Fruit fly (Drosophila melanogaster): Measurements from ENCODE around the gene out.

Gene out

DNA sequence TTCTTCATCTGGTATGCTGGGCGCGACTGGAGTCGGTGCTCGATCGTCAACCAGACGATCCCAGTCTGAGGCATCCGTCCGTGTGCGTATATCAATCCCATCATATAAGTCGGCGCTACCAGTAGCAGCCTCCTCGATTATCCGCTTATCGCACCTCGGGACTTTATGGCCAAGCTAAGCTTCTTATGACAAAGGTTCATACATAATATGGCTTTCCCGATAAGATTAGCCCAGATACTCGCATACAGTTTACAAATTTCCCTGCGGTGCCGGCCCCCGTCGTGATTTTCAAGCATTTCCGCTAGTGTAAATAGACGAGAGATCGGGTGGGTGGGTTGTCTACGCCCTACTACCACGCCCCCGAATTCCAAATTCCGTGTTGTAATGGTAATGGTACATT is 41.7 kb downstream of the out start, which contains the start of gene CG8028:
CG8028 (minus strand) TSS at position 101 of the 400 bp plus-strand sequence.
- TF ChIP-seq CG7368 (GFP tag; optimal IDR thresholded peaks at IDR 0.05) = no peak
- no peak for TF ChIP-seq CG11762 (GFP tag; optimal IDR thresholded peaks at IDR 0.05; ENCODE audit: insufficient read depth)
- no peak for TF ChIP-seq OdsH (GFP tag; optimal IDR thresholded peaks at IDR 0.05)

DNA sequence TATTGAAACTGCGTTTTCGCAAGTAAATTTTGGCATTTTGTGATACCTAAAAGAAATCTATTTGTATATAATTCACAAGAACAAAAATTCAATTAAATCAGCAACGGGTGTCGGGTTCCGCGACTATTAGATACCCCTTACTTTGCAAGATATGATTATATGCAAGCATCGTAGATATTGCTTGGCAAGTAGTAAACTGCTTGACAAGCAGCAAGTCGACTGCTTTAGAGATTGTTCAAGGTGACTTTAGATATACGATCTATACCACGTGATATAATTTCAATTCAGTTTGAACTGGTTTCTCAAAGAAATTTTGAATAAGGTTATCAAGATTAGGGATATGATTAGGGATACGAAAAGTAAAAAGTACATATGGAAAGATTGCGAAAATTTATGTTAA is 43.5 kb downstream of the out start:
- TF ChIP-seq spab (GFP tag; optimal IDR thresholded peaks at IDR 0.05) (no peak), Ets21C (GFP tag; optimal IDR thresholded peaks at IDR 0.05) (no peak), CG4318 (GFP tag; optimal IDR thresholded peaks at IDR 0.05) (no peak), CG16779 (tag; optimal IDR thresholded peaks at IDR 0.05) (no peak), cyc (GFP tag; optimal IDR thresholded peaks at IDR 0.05) (no peak), CG11762 (GFP tag; optimal IDR thresholded peaks at IDR 0.05; ENCODE audit: insufficient read depth) (no peak), Hr4 (GFP tag; optimal IDR thresholded peaks at IDR 0.05) (no peak), Eip93F (GFP tag; optimal IDR thresholded peaks at IDR 0.05) (no peak), Lpt (GFP tag; optimal IDR thresholded peaks at IDR 0.05) (no peak), Eip75B (GFP tag; optimal IDR thresholded peaks at IDR 0.05) (no peak), CG6808 (GFP tag; optimal IDR thresholded peaks at IDR 0.05) (no peak), Eip78C (GFP tag) (no peak), CG10631 (GFP tag; optimal IDR thresholded peaks at IDR 0.05) (no peak)

DNA sequence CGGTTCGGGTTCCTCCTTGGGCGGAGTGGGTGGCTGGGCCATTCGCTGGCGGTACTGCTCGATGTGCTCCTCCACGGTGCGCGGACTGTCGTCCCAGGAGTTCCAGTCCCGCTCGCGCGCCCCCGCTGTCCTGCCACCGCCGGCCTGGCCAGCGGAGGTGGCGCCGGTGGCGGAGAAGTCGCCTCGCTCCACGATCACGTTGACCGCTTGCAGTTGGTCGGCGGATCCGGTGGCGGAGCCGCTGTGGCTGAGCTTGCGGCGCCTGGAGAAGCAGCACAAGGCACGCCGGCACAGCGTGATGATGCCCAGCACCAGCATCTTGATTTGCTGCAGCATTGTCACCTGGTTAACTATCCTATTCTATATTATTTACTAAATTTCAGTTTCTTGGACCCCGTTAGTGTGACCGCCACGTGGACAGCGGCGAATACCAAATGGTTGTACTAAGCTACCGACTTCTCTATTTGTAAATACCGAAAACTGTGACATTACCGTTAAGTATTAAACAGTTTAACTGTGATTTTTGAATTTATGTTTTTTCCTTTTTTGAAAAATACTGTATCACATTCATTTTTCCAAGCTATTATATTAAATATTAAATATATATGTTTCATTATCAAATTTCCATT is 45.3 kb downstream of the out start, which contains the start of the genes CG32537 and CG32536:
CG32537 (minus strand) TSS at position 51 of the 629 bp plus-strand sequence.
CG32536 (minus strand) TSS at position 410 of the 629 bp plus-strand sequence.
- TF ChIP-seq CG31627 (GFP tag; optimal IDR thresholded peaks at IDR 0.05) (no peak), Eip78C (GFP tag) (peak; percentile 34)

DNA sequence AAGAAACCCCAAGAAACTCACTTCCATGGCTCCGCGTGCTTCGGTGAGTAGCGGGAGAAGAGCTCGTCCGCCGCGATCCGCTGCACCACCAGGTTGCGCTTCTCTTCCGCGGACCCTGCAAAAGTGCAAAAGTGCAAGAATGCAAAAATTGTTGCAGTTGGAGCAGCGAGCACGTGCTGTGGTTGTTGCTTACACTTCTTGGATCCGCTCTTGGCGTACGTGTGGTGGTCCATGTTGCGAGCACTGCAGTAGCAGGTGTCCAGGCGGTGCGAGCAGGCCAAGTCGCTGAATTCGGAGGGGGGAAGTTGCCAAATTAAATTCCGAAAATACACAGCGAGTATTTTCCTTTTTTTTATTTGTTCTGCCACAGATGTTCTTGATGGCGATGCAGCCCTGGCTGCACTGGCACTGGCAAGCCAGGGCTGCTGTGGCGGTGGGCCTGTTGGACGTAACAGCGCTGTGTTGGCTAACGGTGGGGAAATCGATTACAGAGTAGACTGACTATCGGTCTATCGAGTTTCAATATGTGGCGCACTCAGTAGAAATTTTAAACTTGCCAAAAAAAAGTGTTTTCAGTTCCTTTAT is 53.3 kb downstream of the out start, which contains the start of gene CG8010:
CG8010 (minus strand) TSS at position 413 of the 585 bp plus-strand sequence.
- no peak for TF ChIP-seq Met (GFP tag; optimal IDR thresholded peaks at IDR 0.05)
- TF ChIP-seq CG6163 (GFP tag; IDR thresholded peaks at IDR 0.05) = peak; percentile 32; the same call in 1 of the 3 replicates
- TF ChIP-seq cyc (GFP tag; optimal IDR thresholded peaks at IDR 0.05) = peak; percentile 42
- peak; percentile 76 for TF ChIP-seq fkh (GFP tag; optimal IDR thresholded peaks at IDR 0.05)
- peak; percentile 5 for TF ChIP-seq CG31627 (GFP tag; optimal IDR thresholded peaks at IDR 0.05)
- TF ChIP-seq eg (GFP tag; IDR thresholded peaks at IDR 0.05) = peak; percentile 58; the same call in 1 of the 3 replicates
- TF ChIP-seq CG15336 (GFP tag; IDR thresholded peaks at IDR 0.05) = no peak
- TF ChIP-seq lz (GFP tag; optimal IDR thresholded peaks at IDR 0.05) = peak; percentile 3
- TF ChIP-seq esn (GFP tag; optimal IDR thresholded peaks at IDR 0.05) = peak; percentile 35
- peak; percentile 42 for TF ChIP-seq Sox14 (GFP tag; optimal IDR thresholded peaks at IDR 0.05)
- TF ChIP-seq Eip78C (GFP tag) = peak; percentile 41
- no peak for TF ChIP-seq CG10631 (GFP tag; optimal IDR thresholded peaks at IDR 0.05)

DNA sequence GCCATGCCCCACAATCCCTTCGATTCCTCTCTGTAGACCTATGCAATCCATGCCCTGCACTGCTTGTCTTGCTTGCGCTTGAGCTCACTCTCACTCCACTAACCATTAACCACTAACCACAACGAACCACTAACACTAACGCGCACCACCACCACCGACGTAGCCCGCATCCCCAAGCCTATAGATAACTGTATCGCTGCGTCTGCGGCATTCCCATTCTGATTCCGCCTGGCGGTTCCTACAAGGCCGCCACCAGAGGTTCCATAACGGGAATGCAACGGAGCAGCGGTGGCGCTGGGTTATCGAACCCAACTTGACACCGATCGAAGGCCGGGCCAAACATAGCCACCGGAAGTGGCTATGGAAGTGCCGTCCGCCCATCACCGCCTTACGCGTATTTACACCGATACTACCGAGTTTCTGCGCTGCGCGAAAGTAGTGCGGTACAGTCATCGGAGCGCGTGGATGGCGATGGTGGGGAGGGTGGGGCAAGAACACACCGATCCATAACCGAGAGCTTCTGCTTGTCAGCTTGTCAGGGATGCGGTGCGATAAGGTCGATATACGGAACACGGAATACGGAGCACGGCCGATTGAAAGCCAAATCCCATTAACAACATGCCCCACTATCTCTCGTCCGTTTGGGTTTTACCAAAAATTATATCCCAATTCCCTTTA is 56.0 kb downstream of the out start:
- no peak for TF ChIP-seq CG8632 (GFP tag; optimal IDR thresholded peaks at IDR 0.05)
- TF ChIP-seq pdm3 (GFP tag; optimal IDR thresholded peaks at IDR 0.05) = no peak
- no peak for TF ChIP-seq CG34406 (GFP tag; optimal IDR thresholded peaks at IDR 0.05)
- TF ChIP-seq Hr39 (GFP tag; optimal IDR thresholded peaks at IDR 0.05) = no peak
- no peak for TF ChIP-seq esn (GFP tag; optimal IDR thresholded peaks at IDR 0.05)
- TF ChIP-seq CG3919 (GFP tag; optimal IDR thresholded peaks at IDR 0.05) = no peak
- no peak for TF ChIP-seq CG31627 (GFP tag; optimal IDR thresholded peaks at IDR 0.05)
- no peak for TF ChIP-seq eg (GFP tag; IDR thresholded peaks at IDR 0.05)

DNA sequence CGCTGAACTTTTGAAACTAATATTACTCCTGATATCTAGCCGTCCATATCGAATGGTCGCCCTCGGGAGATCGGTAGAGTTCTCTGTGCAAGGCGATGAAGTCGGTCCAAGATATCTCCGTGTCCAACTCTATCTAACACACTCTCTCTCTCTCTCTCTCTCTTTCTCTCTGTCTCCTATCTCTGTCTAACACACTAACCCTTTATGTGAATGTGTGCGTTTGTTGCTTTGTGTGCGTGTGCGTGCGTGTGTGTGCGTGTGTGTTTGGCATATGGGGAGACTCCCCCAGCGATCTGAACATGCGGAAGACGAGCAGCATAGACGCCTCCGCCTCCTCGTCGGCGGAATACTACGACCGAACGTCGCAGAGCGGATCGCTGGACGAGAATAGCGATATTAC is 57.5 kb downstream of the out start:
- TF ChIP-seq CG11762 (GFP tag; optimal IDR thresholded peaks at IDR 0.05; ENCODE audit: insufficient read depth) (no peak), CG1621 (tag; optimal IDR thresholded peaks at IDR 0.05) (no peak), CG15336 (GFP tag; IDR thresholded peaks at IDR 0.05) (no peak), svp (GFP tag) (no peak), acj6 (GFP tag; optimal IDR thresholded peaks at IDR 0.05) (no peak), Gug (GFP tag; IDR thresholded peaks at IDR 0.05) (no peak), Lpt (GFP tag; optimal IDR thresholded peaks at IDR 0.05) (no peak), ss (GFP tag; optimal IDR thresholded peaks at IDR 0.05) (no peak)

All from whole organism, prepupa.